Fruit fly (Drosophila melanogaster) whole organism, pupa: ENCODE measurements around the gene PolG1.

Experiments used
- CG12605 ChIP-seq: fragments of 200-800 bp; sonication (Bioruptor generic); IDR thresholded peaks from 2 replicates; pipeline ENCODE4 v1.3.6; 2022; ENCODE audit warnings: missing biosample characterization, missing genetic modification characterization
- CG13204 ChIP-seq: fragments of 200-800 bp; sonication (Bioruptor generic); optimal IDR thresholded peaks from 2 replicates; lab custom pipeline; 2018; ENCODE audit warnings: missing biosample characterization, mild to moderate bottlenecking, missing genetic modification characterization, moderate library complexity
- CG14655 ChIP-seq: fragments of 200-800 bp; sonication (Bioruptor generic); optimal IDR thresholded peaks from 3 replicates; lab custom pipeline; 2017; ENCODE audit warnings: mild to moderate bottlenecking, missing biosample characterization, missing genetic modification reagents, missing genetic modification characterization
- CG32121 ChIP-seq: fragments of 200-800 bp; sonication (Bioruptor generic); IDR thresholded peaks from 2 replicates; pipeline ENCODE4 v1.3.6; 2022; ENCODE audit warnings: missing biosample characterization, missing genetic modification characterization
- CG8301 ChIP-seq: fragments of 200-800 bp; sonication (Bioruptor generic); optimal IDR thresholded peaks from 2 replicates; lab custom pipeline; 2018; ENCODE audit warnings: missing biosample characterization, mild to moderate bottlenecking, missing genetic modification characterization
- CG9948 ChIP-seq: fragments of 200-800 bp; sonication (Bioruptor generic); optimal IDR thresholded peaks from 2 replicates; lab custom pipeline; 2018; ENCODE audit warnings: missing biosample characterization, mild to moderate bottlenecking, missing genetic modification characterization, moderate library complexity
- Pif1B ChIP-seq: fragments of 200-800 bp; sonication (Bioruptor generic); optimal IDR thresholded peaks from 3 replicates; lab custom pipeline; 2016; ENCODE audit warnings: missing biosample characterization, missing genetic modification characterization
- rn ChIP-seq: fragments of 200-800 bp; sonication (Bioruptor generic); IDR thresholded peaks from 2 replicates; pipeline ENCODE4 v1.3.6; 2022; ENCODE audit warnings: missing biosample characterization, missing genetic modification characterization

DNA sequence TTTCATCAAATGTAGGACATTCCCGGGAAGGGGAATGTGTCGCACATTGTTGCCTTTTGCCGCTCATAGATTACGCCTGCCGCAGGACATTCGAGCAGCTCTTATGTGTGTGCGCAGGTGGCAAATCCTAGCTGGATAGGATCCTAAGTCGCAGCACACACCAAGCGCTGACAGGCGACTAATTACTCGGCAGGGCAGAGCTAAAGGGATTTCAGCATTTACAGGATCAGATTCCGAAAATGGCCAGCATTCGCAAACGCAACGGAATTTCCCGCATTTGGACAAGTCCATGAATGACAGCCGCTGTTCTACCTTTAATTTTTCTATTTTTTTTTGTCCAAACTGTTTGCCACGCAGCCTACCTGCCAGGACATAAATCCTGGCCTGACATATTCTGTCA, 40.1 kb upstream of the PolG1 start:
- TF ChIP-seq CG14655 (no peak), rn (GFP tag; lab: Robert Waterston, UW) (no peak), CG8301 (tag; lab: Kevin White, UChicago) (no peak), CG9948 (tag; lab: Kevin White, UChicago) (no peak), CG13204 (GFP tag; lab: Kevin White, UChicago) (no peak), CG12605 (GFP tag; lab: Robert Waterston, UW) (no peak), CG32121 (GFP tag; lab: Robert Waterston, UW) (no peak), Pif1B (no peak)
